Fruit fly (Drosophila melanogaster) S2 (cell line): ENCODE data around the gene TotZ.

Experiments used
- CG8478 ChIP-seq: fragments of >200 bp; optimal IDR thresholded peaks from 2 replicates; lab custom pipeline; 2018
- CTCF ChIP-seq, 2 experiments: fragments of >200 bp; optimal IDR thresholded peaks; 2 replicates each; lab custom pipeline; 2018

DNA sequence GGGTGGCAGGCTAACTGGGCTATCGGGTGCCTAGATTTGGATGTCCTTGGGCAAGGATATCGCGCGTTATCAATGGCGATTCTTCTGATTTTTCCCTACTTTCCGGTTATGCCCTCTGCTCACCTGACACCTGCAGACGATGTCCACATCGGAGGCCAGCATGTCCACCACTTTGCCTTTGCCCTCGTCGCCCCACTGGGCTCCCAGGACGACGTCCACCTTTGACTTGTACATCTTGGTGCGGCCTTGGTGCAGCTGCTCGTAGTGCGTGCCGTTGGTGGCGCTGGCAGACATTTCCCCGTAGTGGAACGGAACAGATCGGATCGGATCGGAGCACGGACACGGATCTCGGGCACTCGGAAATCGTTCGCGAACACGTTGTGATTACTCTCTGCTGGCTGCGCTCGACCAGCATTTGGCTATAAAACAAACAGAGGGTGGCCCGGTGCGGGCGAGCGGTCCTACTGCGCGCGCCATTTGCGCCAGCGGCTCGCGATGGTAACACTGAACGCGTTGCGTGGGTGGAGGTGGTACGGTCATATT, 47.3 kb upstream of the TotZ start, which contains the start of gene Adss:
- TF ChIP-seq CG8478 (no peak), CTCF (optimal IDR thresholded peaks at IDR 0.05; lab: Kevin White, UChicago) (peak; percentile 2 to 8)
